Fruit fly (Drosophila melanogaster) whole organism, prepupa: ENCODE measurements around the gene CG5639.

ENCODE experiments used
- Blimp-1 ChIP-seq: fragments of 200-800 bp; sonication (Bioruptor generic); optimal IDR thresholded peaks from 3 replicates; lab custom pipeline; 2017; ENCODE audit warnings: missing biosample characterization, missing genetic modification characterization, mild to moderate bottlenecking, moderate library complexity, missing genetic modification reagents
- CG10631 ChIP-seq: fragments of 200-800 bp; sonication (Bioruptor generic); optimal IDR thresholded peaks from 2 replicates; lab custom pipeline; 2016; ENCODE audit warnings: missing biosample characterization, missing genetic modification characterization
- CG10669 ChIP-seq: fragments of 200-800 bp; sonication (Bioruptor generic); optimal IDR thresholded peaks from 3 replicates; lab custom pipeline; 2018; ENCODE audit warnings: missing biosample characterization, mild to moderate bottlenecking, missing genetic modification characterization, moderate library complexity
- CG11294 ChIP-seq: fragments of 200-800 bp; sonication (Bioruptor generic); IDR thresholded peaks from 2 replicates; pipeline ENCODE4 v1.3.6; 2022; ENCODE audit warnings: missing biosample characterization, missing genetic modification characterization
- CG11762 ChIP-seq: fragments of 200-800 bp; sonication (Bioruptor generic); optimal IDR thresholded peaks from 3 replicates; lab custom pipeline; 2016; ENCODE audit warnings: missing biosample characterization, missing genetic modification characterization; ENCODE audit not compliant: insufficient read depth
- CG11902 ChIP-seq: fragments of 200-800 bp; sonication (Bioruptor generic); optimal IDR thresholded peaks from 3 replicates; lab custom pipeline; 2016; ENCODE audit warnings: missing biosample characterization, missing genetic modification characterization
- CG15336 ChIP-seq: fragments of 200-800 bp; sonication (Bioruptor generic); IDR thresholded peaks from 2 replicates; pipeline ENCODE4 v1.3.6; 2022; ENCODE audit warnings: missing biosample characterization, missing genetic modification characterization
- CG1621 ChIP-seq: fragments of 200-800 bp; sonication (Bioruptor generic); optimal IDR thresholded peaks from 3 replicates; lab custom pipeline; 2018; ENCODE audit warnings: missing biosample characterization, mild to moderate bottlenecking, missing genetic modification characterization
- CG16779 ChIP-seq: fragments of 200-800 bp; sonication (Bioruptor generic); optimal IDR thresholded peaks from 3 replicates; lab custom pipeline; 2017; ENCODE audit warnings: missing biosample characterization, mild to moderate bottlenecking, missing genetic modification characterization
- CG32006 ChIP-seq: fragments of 200-800 bp; sonication (Bioruptor generic); optimal IDR thresholded peaks from 3 replicates; lab custom pipeline; 2017; ENCODE audit warnings: missing biosample characterization, mild to moderate bottlenecking, missing genetic modification characterization
- CG34406 ChIP-seq: fragments of 200-800 bp; sonication (Bioruptor generic); optimal IDR thresholded peaks from 3 replicates; lab custom pipeline; 2016; ENCODE audit warnings: missing biosample characterization, missing genetic modification characterization
- CG4318 ChIP-seq: fragments of 200-800 bp; sonication (Bioruptor generic); optimal IDR thresholded peaks from 3 replicates; lab custom pipeline; 2017; ENCODE audit warnings: missing biosample characterization, mild to moderate bottlenecking, missing genetic modification characterization
- CG6163 ChIP-seq: fragments of 200-800 bp; sonication (Bioruptor generic); IDR thresholded peaks from 3 replicates; pipeline ENCODE4 v1.3.6; 2022; ENCODE audit warnings: missing biosample characterization, missing genetic modification characterization
- CG6276 ChIP-seq: fragments of 200-800 bp; sonication (Bioruptor generic); optimal IDR thresholded peaks from 2 replicates; lab custom pipeline; 2017; ENCODE audit warnings: missing biosample characterization, mild to moderate bottlenecking, missing genetic modification characterization
- CG6792 ChIP-seq: fragments of 200-800 bp; sonication (Bioruptor generic); optimal IDR thresholded peaks from 3 replicates; lab custom pipeline; 2016; ENCODE audit warnings: missing biosample characterization, missing genetic modification characterization
- CG6808 ChIP-seq: fragments of 200-800 bp; sonication (Bioruptor generic); optimal IDR thresholded peaks from 3 replicates; lab custom pipeline; 2017; ENCODE audit warnings: missing biosample characterization, missing genetic modification characterization, mild to moderate bottlenecking, moderate library complexity, missing genetic modification reagents
- CG7368 ChIP-seq: fragments of 200-800 bp; sonication (Bioruptor generic); optimal IDR thresholded peaks from 3 replicates; lab custom pipeline; 2016; ENCODE audit warnings: missing biosample characterization, missing genetic modification characterization
- CG8119 ChIP-seq: fragments of 200-800 bp; sonication (Bioruptor generic); IDR thresholded peaks from 3 replicates; pipeline ENCODE4 v1.3.6; 2022; ENCODE audit warnings: missing biosample characterization, missing genetic modification characterization
- CG8319 ChIP-seq: fragments of 200-800 bp; sonication (Bioruptor generic); optimal IDR thresholded peaks from 3 replicates; lab custom pipeline; 2016; ENCODE audit warnings: missing biosample characterization, missing genetic modification characterization
- CG8632 ChIP-seq: fragments of 200-800 bp; sonication (Bioruptor generic); optimal IDR thresholded peaks from 3 replicates; lab custom pipeline; 2016; ENCODE audit warnings: missing biosample characterization, missing genetic modification characterization
- CG9139 ChIP-seq: fragments of 200-800 bp; sonication (Bioruptor generic); optimal IDR thresholded peaks from 3 replicates; lab custom pipeline; 2017; ENCODE audit warnings: missing biosample characterization, mild to moderate bottlenecking, missing genetic modification characterization
- Eip75B ChIP-seq: fragments of 200-800 bp; sonication (Bioruptor generic); optimal IDR thresholded peaks from 3 replicates; lab custom pipeline; 2016; ENCODE audit warnings: missing biosample characterization, missing genetic modification characterization
- Eip93F ChIP-seq: fragments of 200-800 bp; sonication (Bioruptor generic); optimal IDR thresholded peaks from 2 replicates; lab custom pipeline; 2016; ENCODE audit warnings: missing biosample characterization, mild to moderate bottlenecking, missing genetic modification characterization
- Ets96B ChIP-seq: fragments of 200-800 bp; optimal IDR thresholded peaks from 2 replicates; lab custom pipeline; 2019; ENCODE audit warnings: missing biosample characterization, mild to moderate bottlenecking, missing genetic modification characterization, moderate library complexity
- Gug ChIP-seq: fragments of 200-800 bp; sonication (Bioruptor generic); IDR thresholded peaks from 2 replicates; pipeline ENCODE4 v1.3.6; 2022; ENCODE audit warnings: missing biosample characterization, missing genetic modification characterization
- Hr38 ChIP-seq: sonication (Bioruptor generic); optimal IDR thresholded peaks from 2 replicates; lab custom pipeline; 2016; ENCODE audit warnings: missing biosample characterization, missing genetic modification characterization
- Hr39 ChIP-seq: fragments of 200-800 bp; sonication (Bioruptor generic); optimal IDR thresholded peaks from 2 replicates; lab custom pipeline; 2016; ENCODE audit warnings: missing biosample characterization, missing genetic modification characterization
- Hr4 ChIP-seq: fragments of 200-800 bp; sonication (Bioruptor generic); optimal IDR thresholded peaks from 3 replicates; lab custom pipeline; 2016; ENCODE audit warnings: missing biosample characterization, missing genetic modification characterization
- Lpt ChIP-seq: fragments of 200-800 bp; sonication (Bioruptor generic); optimal IDR thresholded peaks from 3 replicates; lab custom pipeline; 2016; ENCODE audit warnings: missing biosample characterization, missing genetic modification characterization
- Met ChIP-seq: fragments of 200-800 bp; sonication (Bioruptor generic); optimal IDR thresholded peaks from 3 replicates; lab custom pipeline; 2016; ENCODE audit warnings: missing biosample characterization, missing genetic modification characterization
- OdsH ChIP-seq: fragments of 200-800 bp; sonication (Bioruptor generic); optimal IDR thresholded peaks from 3 replicates; lab custom pipeline; 2016; ENCODE audit warnings: missing biosample characterization, missing genetic modification characterization
- Smox ChIP-seq: fragments of 200-800 bp; sonication (Bioruptor generic); optimal IDR thresholded peaks from 3 replicates; lab custom pipeline; 2016; ENCODE audit warnings: missing biosample characterization, missing genetic modification characterization
- Sox102F ChIP-seq: fragments of 200-800 bp; sonication (Bioruptor generic); optimal IDR thresholded peaks from 2 replicates; lab custom pipeline; 2016; ENCODE audit warnings: missing biosample characterization, mild to moderate bottlenecking, missing genetic modification characterization
- Sox14 ChIP-seq: fragments of 200-800 bp; sonication (Bioruptor generic); optimal IDR thresholded peaks from 3 replicates; lab custom pipeline; 2016; ENCODE audit warnings: missing biosample characterization, missing genetic modification characterization
- Sox15 ChIP-seq: fragments of 200-800 bp; sonication (Bioruptor generic); optimal IDR thresholded peaks from 3 replicates; lab custom pipeline; 2016; ENCODE audit warnings: missing biosample characterization, missing genetic modification characterization
- achi ChIP-seq: fragments of 200-800 bp; sonication (Bioruptor generic); optimal IDR thresholded peaks from 3 replicates; lab custom pipeline; 2016; ENCODE audit warnings: missing biosample characterization, missing genetic modification characterization
- acj6 ChIP-seq: fragments of 200-800 bp; sonication (Bioruptor generic); optimal IDR thresholded peaks from 3 replicates; lab custom pipeline; 2016; ENCODE audit warnings: missing biosample characterization, missing genetic modification characterization
- cyc ChIP-seq: fragments of 200-800 bp; sonication (Bioruptor generic); optimal IDR thresholded peaks from 3 replicates; lab custom pipeline; 2016; ENCODE audit warnings: missing biosample characterization, missing genetic modification characterization
- dsx ChIP-seq: fragments of 200-800 bp; optimal IDR thresholded peaks from 3 replicates; lab custom pipeline; 2019; ENCODE audit warnings: missing biosample characterization, mild to moderate bottlenecking, missing genetic modification characterization, moderate library complexity; ENCODE audit not compliant: poor library complexity, severe bottlenecking
- eg ChIP-seq: fragments of 200-800 bp; sonication (Bioruptor generic); IDR thresholded peaks from 3 replicates; pipeline ENCODE4 v1.3.6; 2022; ENCODE audit warnings: missing biosample characterization, missing genetic modification characterization
- fd59A ChIP-seq: fragments of 200-800 bp; sonication (Bioruptor generic); optimal IDR thresholded peaks from 2 replicates; lab custom pipeline; 2017; ENCODE audit warnings: missing biosample characterization, mild to moderate bottlenecking, missing genetic modification characterization, missing genetic modification reagents
- fd85E ChIP-seq: fragments of 200-800 bp; sonication (Bioruptor generic); optimal IDR thresholded peaks from 3 replicates; lab custom pipeline; 2016; ENCODE audit warnings: missing biosample characterization, missing genetic modification characterization
- fkh ChIP-seq: fragments of 200-800 bp; sonication (Bioruptor generic); optimal IDR thresholded peaks from 3 replicates; lab custom pipeline; 2017; ENCODE audit warnings: missing biosample characterization, mild to moderate bottlenecking, missing genetic modification characterization, moderate library complexity
- lz ChIP-seq: fragments of 200-800 bp; sonication (Bioruptor generic); optimal IDR thresholded peaks from 3 replicates; lab custom pipeline; 2016; ENCODE audit warnings: missing biosample characterization, missing genetic modification characterization
- net ChIP-seq: fragments of 200-800 bp; sonication (Bioruptor generic); optimal IDR thresholded peaks from 3 replicates; lab custom pipeline; 2016; ENCODE audit warnings: missing biosample characterization, missing genetic modification characterization
- salr ChIP-seq, 2 experiments: fragments of 200-800 bp; sonication (Bioruptor generic); optimal IDR thresholded peaks; 3 replicates each; lab custom pipeline; 2016 to 2018; ENCODE audit warnings: missing biosample characterization in 2 of 2, missing genetic modification characterization in 2 of 2, mild to moderate bottlenecking in 1 of 2
- spab ChIP-seq: fragments of 200-800 bp; sonication (Bioruptor generic); optimal IDR thresholded peaks from 2 replicates; lab custom pipeline; 2017; ENCODE audit warnings: missing biosample characterization, mild to moderate bottlenecking, missing genetic modification characterization, missing genetic modification reagents
- ss ChIP-seq, 2 experiments: fragments of 200-800 bp; sonication (Bioruptor generic); optimal IDR thresholded peaks; 2 replicates in 1 of 2; 3 replicates in 1 of 2; lab custom pipeline; 2017 to 2018; ENCODE audit warnings: mild to moderate bottlenecking in 2 of 2, missing biosample characterization in 2 of 2, missing genetic modification characterization in 2 of 2, moderate library complexity in 1 of 2
- svp ChIP-seq: fragments of 200-800 bp; sonication (Bioruptor generic); peaks from one replicate; lab custom pipeline; 2016; ENCODE audit warnings: missing biosample characterization, missing genetic modification characterization
- topi ChIP-seq: fragments of 200-800 bp; sonication (Bioruptor generic); optimal IDR thresholded peaks from 3 replicates; lab custom pipeline; 2016; ENCODE audit warnings: missing biosample characterization, missing genetic modification characterization
- vri ChIP-seq: fragments of 200-800 bp; sonication (Bioruptor generic); optimal IDR thresholded peaks from 3 replicates; lab custom pipeline; 2016; ENCODE audit warnings: missing biosample characterization, mild to moderate bottlenecking, missing genetic modification characterization

Gene CG5639

dm6 chr3R:27581263-27581868 lies 14.6 kb downstream of the CG5639 start:
- TF ChIP-seq Blimp-1 (no peak), acj6 (peak; percentile 72), Hr39 (GFP tag; lab: Kevin White, UChicago) (peak; percentile 59), net (GFP tag; lab: Kevin White, UChicago) (peak; percentile 87), CG8319 (GFP tag; lab: Kevin White, UChicago) (peak; percentile 45), CG1621 (tag; lab: Kevin White, UChicago) (peak; percentile 68), fd59A (GFP tag; lab: Kevin White, UChicago) (no peak), Lpt (GFP tag; lab: Kevin White, UChicago) (peak; percentile 69), Met (GFP tag; lab: Kevin White, UChicago) (peak; percentile 84), Hr38 (no peak), CG11294 (GFP tag; lab: Robert Waterston, UW) (no peak), CG6163 (GFP tag; lab: Robert Waterston, UW) (no peak), CG9139 (GFP tag; lab: Kevin White, UChicago) (peak; percentile 64), CG11902 (GFP tag; lab: Kevin White, UChicago) (peak; percentile 30), Gug (GFP tag; lab: Robert Waterston, UW) (no peak), cyc (GFP tag; lab: Kevin White, UChicago) (peak; percentile 59), Smox (GFP tag; lab: Kevin White, UChicago) (no peak), Sox14 (GFP tag; lab: Kevin White, UChicago) (peak; percentile 79), svp (GFP tag; lab: Kevin White, UChicago) (peak; percentile 85), CG6792 (GFP tag; lab: Kevin White, UChicago) (peak; percentile 74), vri (GFP tag; lab: Kevin White, UChicago) (peak; percentile 83), Hr4 (GFP tag; lab: Kevin White, UChicago) (peak; percentile 78), CG4318 (GFP tag; lab: Kevin White, UChicago) (no peak), fkh (GFP tag; lab: Kevin White, UChicago) (no peak), CG6808 (GFP tag; lab: Kevin White, UChicago) (peak; percentile 71), dsx (peak; percentile 71), spab (peak; percentile 52), CG8119 (GFP tag; lab: Robert Waterston, UW) (no peak), CG10669 (GFP tag; lab: Kevin White, UChicago) (peak; percentile 67), fd85E (peak; percentile 42), CG16779 (tag; lab: Kevin White, UChicago) (peak; percentile 91), Eip93F (GFP tag; lab: Kevin White, UChicago) (no peak), OdsH (GFP tag; lab: Kevin White, UChicago) (peak; percentile 83), CG6276 (GFP tag; lab: Kevin White, UChicago) (peak; percentile 83), CG34406 (GFP tag; lab: Kevin White, UChicago) (peak; percentile 69), CG11762 (GFP tag; lab: Kevin White, UChicago) (peak; percentile 75), salr (GFP tag; optimal IDR thresholded peaks at IDR 0.05; lab: Kevin White, UChicago) (peak; percentile 23 to 62), CG10631 (GFP tag; lab: Kevin White, UChicago) (peak; percentile 43), CG32006 (GFP tag; lab: Kevin White, UChicago) (peak; percentile 71), CG8632 (GFP tag; lab: Kevin White, UChicago) (peak; percentile 69), eg (GFP tag; lab: Robert Waterston, UW) (no peak), topi (GFP tag; lab: Kevin White, UChicago) (peak; percentile 86), CG15336 (GFP tag; lab: Robert Waterston, UW) (no peak), Ets96B (tag; lab: Kevin White, UChicago) (peak; percentile 70), ss (GFP tag; optimal IDR thresholded peaks at IDR 0.05; lab: Kevin White, UChicago) (peak; percentile 74 to 75), CG7368 (GFP tag; lab: Kevin White, UChicago) (peak; percentile 87), lz (peak; percentile 67), Sox102F (GFP tag; lab: Kevin White, UChicago) (peak; percentile 88), achi (GFP tag; lab: Kevin White, UChicago) (peak; percentile 84), Eip75B (GFP tag; lab: Kevin White, UChicago) (peak; percentile 86), Sox15 (GFP tag; lab: Kevin White, UChicago) (peak; percentile 30)
